Fruit fly (Drosophila melanogaster) whole organism, prepupa: ENCODE results near the gene CG9917.

Experiments
- CG11762 ChIP-seq: fragments of 200-800 bp; sonication (Bioruptor generic); optimal IDR thresholded peaks from 3 replicates; lab custom pipeline; 2016; ENCODE audit warnings: missing biosample characterization, missing genetic modification characterization; ENCODE audit not compliant: insufficient read depth
- CG1621 ChIP-seq: fragments of 200-800 bp; sonication (Bioruptor generic); optimal IDR thresholded peaks from 3 replicates; lab custom pipeline; 2018; ENCODE audit warnings: missing biosample characterization, mild to moderate bottlenecking, missing genetic modification characterization
- CG16779 ChIP-seq: fragments of 200-800 bp; sonication (Bioruptor generic); optimal IDR thresholded peaks from 3 replicates; lab custom pipeline; 2017; ENCODE audit warnings: missing biosample characterization, mild to moderate bottlenecking, missing genetic modification characterization
- CG6163 ChIP-seq: fragments of 200-800 bp; sonication (Bioruptor generic); IDR thresholded peaks from 3 replicates; pipeline ENCODE4 v1.3.6; 2022; ENCODE audit warnings: missing biosample characterization, missing genetic modification characterization
- CG9139 ChIP-seq: fragments of 200-800 bp; sonication (Bioruptor generic); optimal IDR thresholded peaks from 3 replicates; lab custom pipeline; 2017; ENCODE audit warnings: missing biosample characterization, mild to moderate bottlenecking, missing genetic modification characterization
- achi ChIP-seq: fragments of 200-800 bp; sonication (Bioruptor generic); optimal IDR thresholded peaks from 3 replicates; lab custom pipeline; 2016; ENCODE audit warnings: missing biosample characterization, missing genetic modification characterization
- ss ChIP-seq, 2 experiments: fragments of 200-800 bp; sonication (Bioruptor generic); optimal IDR thresholded peaks; 2 replicates in 1 of 2; 3 replicates in 1 of 2; lab custom pipeline; 2017 to 2018; ENCODE audit warnings: mild to moderate bottlenecking in 2 of 2, missing biosample characterization in 2 of 2, missing genetic modification characterization in 2 of 2, moderate library complexity in 1 of 2
- svp ChIP-seq: fragments of 200-800 bp; sonication (Bioruptor generic); peaks from one replicate; lab custom pipeline; 2016; ENCODE audit warnings: missing biosample characterization, missing genetic modification characterization

- TF ChIP-seq CG6163 (GFP tag; lab: Robert Waterston, UW) (no peak), CG11762 (GFP tag; lab: Kevin White, UChicago) (no peak), CG1621 (tag; lab: Kevin White, UChicago) (no peak), CG16779 (tag; lab: Kevin White, UChicago) (no peak), CG9139 (GFP tag; lab: Kevin White, UChicago) (no peak), svp (GFP tag; lab: Kevin White, UChicago) (no peak), ss (GFP tag; optimal IDR thresholded peaks at IDR 0.05; lab: Kevin White, UChicago) (no peak), achi (GFP tag; lab: Kevin White, UChicago) (no peak)
Observed at dm6 chrX:16321037-16321436, 2.0 kb downstream of the CG9917 start.
